Fruit fly (Drosophila melanogaster) whole organism, embryonic: ENCODE results near the gene Irbp18.

Experiments used
- Atf6 ChIP-seq: fragments of 200-800 bp; sonication (Bioruptor generic); IDR thresholded peaks from 2 replicates; pipeline ENCODE4 v1.3.6; 2022; ENCODE audit warnings: missing biosample characterization, missing genetic modification characterization
- B-H2 ChIP-seq: fragments of 200-800 bp; sonication (Bioruptor generic); optimal IDR thresholded peaks from 2 replicates; lab custom pipeline; 2018; ENCODE audit warnings: missing biosample characterization, mild to moderate bottlenecking, missing genetic modification characterization
- CG13287 ChIP-seq: fragments of 200-800 bp; sonication (Bioruptor generic); IDR thresholded peaks from 2 replicates; pipeline ENCODE4 v1.3.6; 2022; ENCODE audit warnings: missing biosample characterization, missing genetic modification characterization; ENCODE audit not compliant: partially characterized antibody
- CG13296 ChIP-seq: fragments of 200-800 bp; sonication (Bioruptor generic); optimal IDR thresholded peaks from 3 replicates; lab custom pipeline; 2018; ENCODE audit warnings: missing biosample characterization, mild to moderate bottlenecking, missing genetic modification characterization
- CG13894 ChIP-seq: fragments of 200-800 bp; sonication (Bioruptor generic); optimal IDR thresholded peaks from 3 replicates; lab custom pipeline; 2018; ENCODE audit warnings: missing biosample characterization, mild to moderate bottlenecking, missing genetic modification characterization, moderate library complexity
- CG17328 ChIP-seq: fragments of 200-800 bp; sonication (Bioruptor generic); IDR thresholded peaks from 2 replicates; pipeline ENCODE4 v1.3.6; 2022; ENCODE audit warnings: missing biosample characterization, missing genetic modification characterization
- CG18764 ChIP-seq: fragments of 200-800 bp; sonication (Bioruptor generic); optimal IDR thresholded peaks from 3 replicates; lab custom pipeline; 2016; ENCODE audit warnings: missing biosample characterization, missing genetic modification characterization
- CG2116 ChIP-seq: fragments of 200-800 bp; sonication (Bioruptor generic); optimal IDR thresholded peaks from 3 replicates; lab custom pipeline; 2018; ENCODE audit warnings: missing biosample characterization, mild to moderate bottlenecking, missing genetic modification characterization
- CG30403 ChIP-seq: fragments of 200-800 bp; sonication (Bioruptor generic); optimal IDR thresholded peaks from 3 replicates; lab custom pipeline; 2016; ENCODE audit warnings: missing biosample characterization, missing genetic modification characterization
- CG30431 ChIP-seq: fragments of 200-800 bp; sonication (Bioruptor generic); optimal IDR thresholded peaks from 2 replicates; lab custom pipeline; 2017; ENCODE audit warnings: missing biosample characterization, missing genetic modification characterization
- CG31388 ChIP-seq: fragments of 200-800 bp; sonication (Bioruptor generic); optimal IDR thresholded peaks from 2 replicates; lab custom pipeline; 2016; ENCODE audit warnings: missing biosample characterization, missing genetic modification characterization
- CG33557 ChIP-seq: fragments of 200-800 bp; sonication (Bioruptor generic); optimal IDR thresholded peaks from 2 replicates; lab custom pipeline; 2019; ENCODE audit warnings: missing biosample characterization, mild to moderate bottlenecking, missing genetic modification characterization, moderate library complexity
- CG34376 ChIP-seq: fragments of 200-800 bp; sonication (Bioruptor generic); optimal IDR thresholded peaks from 2 replicates; lab custom pipeline; 2018; ENCODE audit warnings: missing biosample characterization, mild to moderate bottlenecking, missing genetic modification characterization
- CG3847 ChIP-seq: fragments of 200-800 bp; sonication (Bioruptor generic); IDR thresholded peaks from 2 replicates; pipeline ENCODE4 v1.3.6; 2022; ENCODE audit warnings: missing biosample characterization, missing genetic modification characterization
- CG9727 ChIP-seq: fragments of 200-800 bp; sonication (Bioruptor generic); optimal IDR thresholded peaks from 3 replicates; lab custom pipeline; 2017; ENCODE audit warnings: missing biosample characterization, mild to moderate bottlenecking, missing genetic modification characterization
- CTCF ChIP-seq: fragments of 200-800 bp; sonication (Bioruptor generic); optimal IDR thresholded peaks from 2 replicates; lab custom pipeline; 2017; ENCODE audit warnings: missing biosample characterization, mild to moderate bottlenecking, missing genetic modification characterization, moderate library complexity
- Drgx ChIP-seq: fragments of 200-800 bp; sonication (Bioruptor generic); IDR thresholded peaks from 2 replicates; pipeline ENCODE4 v1.3.6; 2022; ENCODE audit warnings: missing biosample characterization, missing genetic modification characterization
- Eip74EF ChIP-seq, 2 experiments: fragments of 200-800 bp in 1 of 2; fragments of >200 bp in 1 of 2; sonication (Bioruptor generic) in 1 of 2; optimal IDR thresholded peaks; 2 replicates each; lab custom pipeline; 2017 to 2019; ENCODE audit warnings: missing biosample characterization in 2 of 2, missing genetic modification characterization in 2 of 2, mild to moderate bottlenecking in 1 of 2, moderate library complexity in 1 of 2
- Elba2 ChIP-seq: fragments of 200-800 bp; sonication (Bioruptor generic); optimal IDR thresholded peaks from 3 replicates; lab custom pipeline; 2016; ENCODE audit warnings: missing biosample characterization, missing genetic modification characterization
- Hey ChIP-seq: fragments of 200-800 bp; sonication (Bioruptor generic); optimal IDR thresholded peaks from 3 replicates; lab custom pipeline; 2018; ENCODE audit warnings: missing biosample characterization, mild to moderate bottlenecking, missing genetic modification characterization
- Hmr ChIP-seq: fragments of 200-800 bp; sonication (Bioruptor generic); optimal IDR thresholded peaks from 3 replicates; lab custom pipeline; 2017; ENCODE audit warnings: mild to moderate bottlenecking, missing biosample characterization, missing genetic modification reagents, missing genetic modification characterization
- Jarid2 ChIP-seq: fragments of 200-800 bp; sonication (Bioruptor generic); optimal IDR thresholded peaks from 3 replicates; lab custom pipeline; 2017; ENCODE audit warnings: mild to moderate bottlenecking, missing biosample characterization, missing genetic modification reagents, missing genetic modification characterization
- Nf-YC ChIP-seq: fragments of 200-800 bp; optimal IDR thresholded peaks from 3 replicates; lab custom pipeline; 2019; ENCODE audit warnings: missing biosample characterization, mild to moderate bottlenecking, missing genetic modification characterization, moderate library complexity
- Pdp1 ChIP-seq, 2 experiments: fragments of 200-800 bp; sonication (Bioruptor generic); optimal IDR thresholded peaks; 3 replicates each; lab custom pipeline; 2016; ENCODE audit warnings: missing biosample characterization in 2 of 2, missing genetic modification characterization in 2 of 2, mild to moderate bottlenecking in 1 of 2, moderate library complexity in 1 of 2
- Sox100B ChIP-seq: fragments of 200-800 bp; sonication (Bioruptor generic); optimal IDR thresholded peaks from 3 replicates; lab custom pipeline; 2018; ENCODE audit warnings: missing biosample characterization, mild to moderate bottlenecking, missing genetic modification characterization
- Trl ChIP-seq, 3 experiments: fragments of >200 bp in 2 of 3; fragments of 200-800 bp in 1 of 3; sonication (Bioruptor generic) in 1 of 3; optimal IDR thresholded peaks; 2 replicates in 1 of 3; 3 replicates in 2 of 3; lab custom pipeline; 2016 to 2017; ENCODE audit warnings: missing biosample characterization in 1 of 3, missing genetic modification characterization in 1 of 3
- Xrp1 ChIP-seq: fragments of 200-800 bp; sonication (Bioruptor generic); IDR thresholded peaks from 2 replicates; pipeline ENCODE4 v1.3.6; 2022; ENCODE audit warnings: missing biosample characterization, missing genetic modification characterization
- al ChIP-seq: fragments of 200-800 bp; sonication (Bioruptor generic); IDR thresholded peaks from 2 replicates; pipeline ENCODE4 v1.3.6; 2022; ENCODE audit warnings: missing biosample characterization, missing genetic modification characterization
- br ChIP-seq: fragments of >200 bp; optimal IDR thresholded peaks from 2 replicates; lab custom pipeline; 2017
- chm ChIP-seq: fragments of 200-800 bp; sonication (Bioruptor generic); IDR thresholded peaks from 2 replicates; pipeline ENCODE4 v1.3.6; 2022; ENCODE audit warnings: missing biosample characterization, missing genetic modification characterization
- crol ChIP-seq: fragments of 200-800 bp; sonication (Bioruptor generic); IDR thresholded peaks from 2 replicates; pipeline ENCODE4 v1.3.6; 2022; ENCODE audit warnings: missing biosample characterization, missing genetic modification characterization
- cwo ChIP-seq: fragments of 200-800 bp; sonication (Bioruptor generic); optimal IDR thresholded peaks from 3 replicates; lab custom pipeline; 2017; ENCODE audit warnings: missing biosample characterization, missing genetic modification characterization, mild to moderate bottlenecking, moderate library complexity, missing genetic modification reagents
- disco-r ChIP-seq: fragments of 200-800 bp; sonication (Bioruptor generic); optimal IDR thresholded peaks from 2 replicates; lab custom pipeline; 2016; ENCODE audit warnings: missing biosample characterization, missing genetic modification characterization
- emc ChIP-seq: fragments of 200-800 bp; sonication (Bioruptor generic); optimal IDR thresholded peaks from 2 replicates; lab custom pipeline; 2016; ENCODE audit warnings: missing biosample characterization, missing genetic modification characterization
- grau ChIP-seq: fragments of 200-800 bp; optimal IDR thresholded peaks from 3 replicates; lab custom pipeline; 2019; ENCODE audit warnings: missing biosample characterization, mild to moderate bottlenecking, missing genetic modification characterization, moderate library complexity
- hbn ChIP-seq: fragments of 200-800 bp; sonication (Bioruptor generic); IDR thresholded peaks from 2 replicates; pipeline ENCODE4 v1.3.6; 2022; ENCODE audit warnings: missing biosample characterization, missing genetic modification characterization; ENCODE audit not compliant: partially characterized antibody
- hkb ChIP-seq, 2 experiments: fragments of 200-800 bp in 1 of 2; fragments of >200 bp in 1 of 2; sonication (Bioruptor generic) in 1 of 2; IDR thresholded peaks in 1 of 2; optimal IDR thresholded peaks in 1 of 2; 2 replicates each; pipeline versions ENCODE4 v1.3.6 to Lab custom; 2017 to 2022; ENCODE audit warnings: missing biosample characterization in 1 of 2, missing genetic modification characterization in 1 of 2
- hth ChIP-seq: fragments of >200 bp; optimal IDR thresholded peaks from 2 replicates; lab custom pipeline; 2017; ENCODE audit warnings: inconsistent platforms
- lab ChIP-seq: fragments of 200-800 bp; sonication (Bioruptor generic); optimal IDR thresholded peaks from 3 replicates; lab custom pipeline; 2017; ENCODE audit warnings: missing biosample characterization, missing genetic modification characterization, mild to moderate bottlenecking, moderate library complexity, missing genetic modification reagents
- oc ChIP-seq: fragments of 200-800 bp; sonication (Bioruptor generic); optimal IDR thresholded peaks from 2 replicates; lab custom pipeline; 2018; ENCODE audit warnings: missing biosample characterization, mild to moderate bottlenecking, missing genetic modification characterization, moderate library complexity
- pan ChIP-seq, 4 experiments: fragments of >200 bp in 3 of 4; fragments of 200-800 bp in 1 of 4; sonication (Bioruptor generic) in 1 of 4; optimal IDR thresholded peaks in 3 of 4; IDR thresholded peaks in 1 of 4; 2 replicates each; pipeline versions ENCODE4 v1.3.6 to Lab custom; 2017 to 2022; ENCODE audit warnings: missing biosample characterization in 2 of 4, missing genetic modification characterization in 2 of 4, mixed read lengths in 1 of 4
- rib ChIP-seq: fragments of 200-800 bp; sonication (Bioruptor generic); IDR thresholded peaks from 2 replicates; pipeline ENCODE4 v1.3.6; 2022; ENCODE audit warnings: missing biosample characterization, missing genetic modification characterization
- schlank ChIP-seq: fragments of 200-800 bp; sonication (Bioruptor generic); optimal IDR thresholded peaks from 2 replicates; lab custom pipeline; 2018; ENCODE audit warnings: missing biosample characterization, mild to moderate bottlenecking, missing genetic modification characterization
- slbo ChIP-seq: fragments of 200-800 bp; sonication (Bioruptor generic); IDR thresholded peaks from 2 replicates; pipeline ENCODE4 v1.3.6; 2022; ENCODE audit warnings: missing biosample characterization, missing genetic modification characterization
- stwl ChIP-seq: fragments of 200-800 bp; sonication (Bioruptor generic); optimal IDR thresholded peaks from 3 replicates; lab custom pipeline; 2018; ENCODE audit warnings: missing biosample characterization, mild to moderate bottlenecking, missing genetic modification characterization, moderate library complexity
- sug ChIP-seq: fragments of 200-800 bp; optimal IDR thresholded peaks from 2 replicates; lab custom pipeline; 2019; ENCODE audit warnings: missing biosample characterization, mild to moderate bottlenecking, missing genetic modification characterization, moderate library complexity
- tio ChIP-seq: fragments of 200-800 bp; sonication (Bioruptor generic); optimal IDR thresholded peaks from 2 replicates; lab custom pipeline; 2017; ENCODE audit warnings: missing biosample characterization, missing genetic modification characterization, inconsistent platforms
- vnd ChIP-seq: fragments of 200-800 bp; sonication (Bioruptor generic); IDR thresholded peaks from 3 replicates; pipeline ENCODE4 v1.3.6; 2022; ENCODE audit warnings: missing biosample characterization, missing genetic modification characterization; ENCODE audit not compliant: partially characterized antibody

Irbp18 gene

DNA sequence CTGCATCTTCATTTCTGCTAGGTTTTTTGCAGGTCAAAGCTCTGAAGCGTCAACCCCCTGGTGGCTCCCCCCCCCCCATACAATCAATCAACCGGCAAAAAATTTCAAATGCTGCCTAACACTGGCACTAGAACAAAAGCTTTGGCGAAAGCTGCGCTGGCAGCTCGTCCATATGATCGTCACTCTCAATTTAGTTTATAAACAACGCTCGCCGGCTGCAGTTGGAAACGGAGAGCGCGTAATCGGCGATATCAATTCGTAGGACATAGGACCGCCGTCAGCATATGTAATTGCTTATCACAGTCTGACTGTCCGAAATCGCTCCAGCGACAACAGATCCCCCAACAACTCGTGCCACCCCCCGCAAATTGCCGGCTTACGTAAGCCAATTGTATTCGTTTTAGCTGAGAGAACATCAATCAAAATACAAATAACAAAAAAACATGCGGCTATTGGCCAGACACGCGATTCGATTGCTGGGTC lies 27.6 kb downstream of the Irbp18 start, which contains the start of gene Mocs1 (continued):
- no peak for TF ChIP-seq CTCF (GFP tag; lab: Kevin White, UChicago)
- no peak for TF ChIP-seq CG2116 (GFP tag; lab: Kevin White, UChicago)
- no peak for TF ChIP-seq Elba2 (GFP tag; lab: Kevin White, UChicago)
- peak; percentile 60; the same call in 1 of the 2 replicates for TF ChIP-seq rib
- no peak for TF ChIP-seq br (lab: Kevin White, UChicago)
- TF ChIP-seq Xrp1 (GFP tag; lab: Robert Waterston, UW): peak; percentile 28; the same call in 1 of the 2 replicates
- no peak for TF ChIP-seq CG30403
- TF ChIP-seq Hmr (GFP tag; lab: Kevin White, UChicago): peak; percentile 22
- no peak for TF ChIP-seq emc (GFP tag; lab: Kevin White, UChicago)
- TF ChIP-seq grau: peak; percentile 17
- TF ChIP-seq CG34376: peak; percentile 65
- TF ChIP-seq tio: no peak
- TF ChIP-seq al (GFP tag; lab: Robert Waterston, UW): no peak
- no peak for TF ChIP-seq CG18764
- peak; percentile 68 for TF ChIP-seq lab (GFP tag; lab: Kevin White, UChicago)
- no peak for TF ChIP-seq CG13894
- peak; percentile 30; the same call in 1 of the 2 replicates for TF ChIP-seq CG17328 (GFP tag; lab: Robert Waterston, UW)
- TF ChIP-seq Nf-YC (tag; lab: Kevin White, UChicago): peak; percentile 38
- no peak for TF ChIP-seq CG30431 (GFP tag; lab: Kevin White, UChicago)
- TF ChIP-seq oc: no peak
- TF ChIP-seq slbo: 0 out of 2 replicates have a peak, but pooled peaks have one; percentile 24
- TF ChIP-seq B-H2 (GFP tag; lab: Kevin White, UChicago): peak; percentile 36
- TF ChIP-seq Atf6 (GFP tag; lab: Robert Waterston, UW): 0 out of 2 replicates have a peak, but pooled peaks have one; percentile 43
- peak; percentile 53 for TF ChIP-seq Drgx (GFP tag; lab: Robert Waterston, UW)
- peak; percentile 99 for TF ChIP-seq sug (tag; lab: Kevin White, UChicago)
- TF ChIP-seq CG13287 (GFP tag; lab: Robert Waterston, UW): peak; percentile 49; the same call in 1 of the 2 replicates
- no peak for TF ChIP-seq hth (lab: Kevin White, UChicago)
- TF ChIP-seq Sox100B (GFP tag; lab: Kevin White, UChicago): no peak
- peak; percentile 57 for TF ChIP-seq Jarid2 (GFP tag; lab: Kevin White, UChicago)
- peak; percentile 5 for TF ChIP-seq CG13296 (GFP tag; lab: Kevin White, UChicago)
- peak; percentile 28; the same call in 1 of the 2 replicates for TF ChIP-seq chm (GFP tag; lab: Robert Waterston, UW)
- TF ChIP-seq schlank: no peak
- peak in 1 of 2 experiments; percentile 6 for TF ChIP-seq Trl (optimal IDR thresholded peaks at IDR 0.05; lab: Kevin White, UChicago)
- TF ChIP-seq Trl (GFP tag; optimal IDR thresholded peaks at IDR 0.05; lab: Kevin White, UChicago): no peak
- no peak for TF ChIP-seq vnd (GFP tag; lab: Robert Waterston, UW)
- no peak for TF ChIP-seq hkb (optimal IDR thresholded peaks at IDR 0.05; lab: Kevin White, UChicago)
- TF ChIP-seq hkb (GFP tag; IDR thresholded peaks at IDR 0.05; lab: Robert Waterston, UW): peak; percentile 17; the same call in 1 of the 2 replicates
- no peak for TF ChIP-seq pan (optimal IDR thresholded peaks at IDR 0.05; lab: Kevin White, UChicago)
- TF ChIP-seq pan (GFP tag; optimal IDR thresholded peaks at IDR 0.05 in 1 of 2, IDR thresholded peaks at IDR 0.05 in 1 of 2): peak in 1 of 2 experiments; percentile 14
- TF ChIP-seq disco-r: no peak
- TF ChIP-seq Eip74EF (GFP tag; optimal IDR thresholded peaks at IDR 0.05; lab: Kevin White, UChicago): no peak
- TF ChIP-seq CG33557 (GFP tag; lab: Kevin White, UChicago): no peak
- TF ChIP-seq CG31388 (GFP tag; lab: Kevin White, UChicago): no peak
- TF ChIP-seq cwo (GFP tag; lab: Kevin White, UChicago): peak; percentile 40
- no peak for TF ChIP-seq stwl (tag; lab: Kevin White, UChicago)
- no peak for TF ChIP-seq Hey
- TF ChIP-seq crol (GFP tag; lab: Robert Waterston, UW): peak; percentile 96
- TF ChIP-seq Pdp1 (GFP tag; optimal IDR thresholded peaks at IDR 0.05; lab: Kevin White, UChicago): peak in 1 of 2 experiments; percentile 96
- 0 out of 2 replicates have a peak, but pooled peaks have one; percentile 34 for TF ChIP-seq hbn (GFP tag; lab: Robert Waterston, UW)
- peak; percentile 25; the same call in 1 of the 2 replicates for TF ChIP-seq CG3847 (GFP tag; lab: Robert Waterston, UW)
- TF ChIP-seq CG9727: no peak
